Worm (Caenorhabditis elegans): ENCODE results near the gene F40G9.12.

F40G9.12 gene

DNA sequence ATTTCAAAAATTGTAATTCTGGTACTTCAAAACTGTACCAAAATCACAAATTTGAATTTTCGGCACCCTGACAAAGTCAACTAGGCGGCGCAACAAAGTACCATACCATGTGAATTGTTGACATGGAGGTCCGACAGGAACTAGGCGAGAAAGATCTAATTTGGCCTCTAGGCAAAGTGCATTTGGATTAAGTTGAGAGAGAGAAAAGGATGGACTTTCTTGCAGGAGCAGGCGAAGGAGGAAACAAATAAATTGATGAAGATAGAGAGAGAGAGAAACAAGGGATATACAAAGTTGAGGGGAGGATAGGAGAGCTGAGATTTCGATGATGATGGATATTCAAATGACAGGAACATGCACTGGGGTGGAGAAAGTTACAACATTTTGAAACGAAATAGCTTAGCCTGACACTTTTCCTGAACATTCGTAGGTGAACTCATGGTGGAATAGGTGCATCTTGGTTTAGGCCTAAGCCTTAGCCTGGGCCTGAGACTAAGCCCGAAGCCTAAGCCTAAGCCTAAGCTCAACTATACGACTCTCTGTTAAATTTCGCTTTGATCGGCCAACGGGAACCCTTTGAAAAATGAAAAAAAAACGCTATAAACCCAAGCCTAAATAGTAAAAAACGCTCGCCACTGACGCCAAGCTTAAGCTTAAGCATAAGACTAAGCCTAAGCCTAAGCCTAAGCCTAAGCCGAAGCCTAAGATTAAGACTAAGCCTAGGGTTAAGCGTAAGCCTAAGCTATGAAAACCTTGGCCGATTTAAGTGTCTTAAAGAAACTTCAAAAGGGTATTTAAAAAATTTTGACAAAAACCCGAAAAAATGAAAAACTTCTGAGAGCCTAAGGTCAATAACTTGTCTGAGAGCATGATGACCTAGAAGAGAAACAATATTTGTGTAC lies 37.4 kb downstream of the F40G9.12 start:
- TF ChIP-seq tbx-11 (GFP tag; IDR thresholded peaks at IDR 0.05): no peak
- TF ChIP-seq flt-1 (GFP tag; IDR thresholded peaks at IDR 0.05): no peak
- TF ChIP-seq sea-1 (GFP tag; conservative IDR thresholded peaks at IDR 0.05): no peak
- TF ChIP-seq ets-7 (tag; optimal IDR thresholded peaks at IDR 0.05): no peak
- TF ChIP-seq F13C5.2 (tag; optimal IDR thresholded peaks at IDR 0.05): no peak
- TF ChIP-seq hmbx-1 (tag; optimal IDR thresholded peaks at IDR 0.05): no peak
- no peak for TF ChIP-seq ama-1 (optimal IDR thresholded peaks at IDR 0.05)
- no peak for TF ChIP-seq scrt-1 (GFP tag; IDR thresholded peaks at IDR 0.05)
- no peak for TF ChIP-seq aly-1 (tag; optimal IDR thresholded peaks at IDR 0.05)
- TF ChIP-seq hmg-4 (GFP tag; optimal IDR thresholded peaks at IDR 0.05): no peak
- no peak for TF ChIP-seq B0310.2 (tag; optimal IDR thresholded peaks at IDR 0.05)
- TF ChIP-seq ceh-36 (tag; optimal IDR thresholded peaks at IDR 0.05): no peak
- no peak for TF ChIP-seq tra-4 (tag; optimal IDR thresholded peaks at IDR 0.05)
- no peak for TF ChIP-seq pes-1 (GFP tag; IDR thresholded peaks at IDR 0.05)

DNA sequence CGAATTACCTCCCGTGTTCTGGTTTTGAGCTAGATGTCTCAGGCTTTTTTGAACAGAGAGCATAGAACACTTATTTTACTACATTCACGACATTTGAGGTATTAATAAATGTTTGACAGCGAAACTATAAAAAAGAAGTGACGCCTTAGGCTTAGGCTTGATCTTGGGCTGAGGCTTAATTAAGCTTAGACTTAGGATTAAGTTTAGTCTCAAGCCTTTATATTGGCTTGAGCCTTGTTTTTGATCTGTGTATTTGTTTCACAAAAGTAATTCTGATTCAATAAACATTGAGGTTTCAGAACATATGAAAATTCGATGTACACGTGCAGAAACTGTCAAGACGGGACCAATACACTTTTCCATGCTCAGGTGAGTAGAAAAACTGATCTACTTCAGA lies 38.0 kb downstream of the F40G9.12 start, which contains the start of gene klp-20:
Gene klp-20, plus strand, starts transcription at position 298 of the 397 bp plus-strand sequence.
- TF ChIP-seq tbx-11 (GFP tag; IDR thresholded peaks at IDR 0.05) (no peak), tra-4 (tag; optimal IDR thresholded peaks at IDR 0.05) (no peak), hmbx-1 (tag; optimal IDR thresholded peaks at IDR 0.05) (no peak), flt-1 (GFP tag; IDR thresholded peaks at IDR 0.05) (no peak), pes-1 (GFP tag; IDR thresholded peaks at IDR 0.05) (no peak), aly-1 (tag; optimal IDR thresholded peaks at IDR 0.05) (no peak), hnd-1 (tag; optimal IDR thresholded peaks at IDR 0.05) (no peak)

- TF ChIP-seq tbx-37 (GFP tag; conservative IDR thresholded peaks at IDR 0.05) (no peak), ama-1 (optimal IDR thresholded peaks at IDR 0.05) (no peak)
These were observed 39.7 kb downstream of the F40G9.12 start for ce11 chrIII:211387-211786.

DNA sequence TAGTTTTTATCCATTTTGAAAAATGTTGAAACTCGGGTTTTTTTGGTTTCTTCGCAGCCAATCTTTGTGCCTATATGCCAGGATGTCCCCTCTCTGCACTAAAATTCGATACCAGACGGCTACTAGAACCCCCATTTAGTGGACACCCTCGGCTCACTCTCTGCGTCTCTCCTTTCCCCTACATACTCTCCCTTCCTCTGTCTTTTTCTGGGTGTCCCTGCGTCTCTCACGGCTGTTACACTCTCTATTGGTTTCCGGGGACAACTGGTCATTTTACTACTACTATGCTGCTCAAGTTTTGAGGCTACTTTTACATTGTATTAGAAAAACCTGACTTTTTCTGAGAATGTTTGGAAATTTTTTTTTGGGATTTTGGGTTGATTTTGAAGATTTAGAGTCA lies 48.7 kb downstream of the F40G9.12 start:
- no peak for TF ChIP-seq sea-1 (GFP tag; conservative IDR thresholded peaks at IDR 0.05)
